Worm (Caenorhabditis elegans) whole organism, early embryonic: ENCODE results near the gene Y53G8AL.1.

Experiments
- B0310.2 ChIP-seq: sonication (generic microtip); optimal IDR thresholded peaks from 2 replicates; lab custom pipeline; 2016; ENCODE audit warnings: mild to moderate bottlenecking, missing genetic modification characterization, missing compliant biosample characterization
- F13C5.2 ChIP-seq: sonication (generic microtip); optimal IDR thresholded peaks from 2 replicates; lab custom pipeline; 2017; ENCODE audit warnings: mild to moderate bottlenecking, missing genetic modification characterization, inconsistent platforms, missing compliant biosample characterization
- aly-1 ChIP-seq: sonication (generic microtip); optimal IDR thresholded peaks from 2 replicates; lab custom pipeline; 2016; ENCODE audit warnings: missing genetic modification characterization, missing compliant biosample characterization
- ama-1 ChIP-seq: fragments of 150-350 bp; optimal IDR thresholded peaks from 2 replicates; lab custom pipeline; 2014
- ceh-13 ChIP-seq: fragments of 200-800 bp; sonication (Bioruptor generic); optimal IDR thresholded peaks from 2 replicates; lab custom pipeline; 2018; ENCODE audit warnings: mild to moderate bottlenecking, missing genetic modification characterization, missing compliant biosample characterization
- ceh-36 ChIP-seq: sonication (generic microtip); optimal IDR thresholded peaks from 2 replicates; lab custom pipeline; 2016; ENCODE audit warnings: missing genetic modification characterization, inconsistent platforms, missing compliant biosample characterization
- ets-7 ChIP-seq: sonication (generic microtip); optimal IDR thresholded peaks from 2 replicates; lab custom pipeline; 2016; ENCODE audit warnings: missing genotype, missing genetic modification characterization, missing compliant biosample characterization
- flt-1 ChIP-seq: fragments of 200-800 bp; sonication (Bioruptor generic); IDR thresholded peaks from 2 replicates; pipeline ENCODE4 v1.3.6; 2022; ENCODE audit warnings: missing genetic modification characterization, missing compliant biosample characterization
- hmbx-1 ChIP-seq: sonication (generic microtip); optimal IDR thresholded peaks from 2 replicates; lab custom pipeline; 2016; ENCODE audit warnings: mild to moderate bottlenecking, missing genetic modification characterization, missing compliant biosample characterization
- hmg-4 ChIP-seq: fragments of 200-800 bp; sonication (Bioruptor generic); optimal IDR thresholded peaks from 2 replicates; lab custom pipeline; 2018; ENCODE audit warnings: mild to moderate bottlenecking, missing genetic modification characterization, missing compliant biosample characterization
- hnd-1 ChIP-seq: sonication (generic microtip); optimal IDR thresholded peaks from 2 replicates; lab custom pipeline; 2016; ENCODE audit warnings: missing genetic modification characterization, missing compliant biosample characterization
- pes-1 ChIP-seq: fragments of 200-800 bp; sonication (Bioruptor generic); IDR thresholded peaks from 2 replicates; pipeline ENCODE4 v1.3.6; 2022; ENCODE audit warnings: missing genetic modification reagents, missing genetic modification characterization, missing compliant biosample characterization
- scrt-1 ChIP-seq: fragments of 200-800 bp; sonication (Bioruptor generic); IDR thresholded peaks from 2 replicates; pipeline ENCODE4 v1.3.6; 2022; ENCODE audit warnings: missing genetic modification characterization, missing compliant biosample characterization
- sea-1 ChIP-seq: fragments of 200-800 bp; sonication (Bioruptor generic); conservative IDR thresholded peaks from 2 replicates; pipeline ENCODE4 v1.3.6; 2022; ENCODE audit warnings: missing genetic modification characterization, missing compliant biosample characterization
- tbx-11 ChIP-seq: fragments of 200-800 bp; sonication (Bioruptor generic); IDR thresholded peaks from 2 replicates; pipeline ENCODE4 v1.3.6; 2022; ENCODE audit warnings: missing genetic modification characterization, missing compliant biosample characterization
- tbx-37 ChIP-seq: fragments of 200-800 bp; sonication (Bioruptor generic); conservative IDR thresholded peaks from 2 replicates; pipeline ENCODE4 v1.3.6; 2022; ENCODE audit warnings: missing genetic modification reagents, missing genetic modification characterization, missing compliant biosample characterization
- tra-4 ChIP-seq: sonication (generic microtip); optimal IDR thresholded peaks from 2 replicates; lab custom pipeline; 2017; ENCODE audit warnings: missing genetic modification characterization, missing compliant biosample characterization

The Y53G8AL.1 gene

DNA sequence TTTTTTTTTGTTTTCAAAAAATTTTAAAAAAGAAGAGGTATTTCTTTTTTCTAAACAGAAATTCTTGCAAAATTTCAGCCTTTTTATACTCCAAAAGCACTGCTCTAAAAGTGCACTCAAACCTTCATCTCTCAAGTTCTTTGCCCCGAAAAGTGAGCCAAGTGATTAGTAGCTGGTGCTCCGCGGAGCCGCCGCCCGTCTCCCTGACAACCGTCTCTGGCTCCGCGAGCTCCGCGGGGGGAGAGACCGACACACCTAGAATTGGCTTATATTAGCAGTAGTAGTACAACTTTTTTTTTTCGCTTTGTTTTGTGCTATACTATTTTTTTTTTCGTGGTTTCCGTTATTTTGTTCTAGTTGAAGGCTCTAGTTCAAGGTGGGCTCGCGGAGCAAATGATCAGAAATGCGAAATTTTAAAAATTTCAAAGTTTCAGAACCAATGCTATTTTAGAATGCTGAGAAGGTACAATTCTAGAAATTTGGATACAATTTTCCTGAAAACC lies at the start of gene Y53G8AL.1:
Gene Y53G8AL.1 (plus strand): TSS at position 453 of the 503 bp plus-strand sequence.
- TF ChIP-seq tbx-11 (no peak), pes-1 (GFP tag; lab: Robert Waterston, UW) (peak; percentile 38; the same call in 1 of the 2 replicates)

DNA sequence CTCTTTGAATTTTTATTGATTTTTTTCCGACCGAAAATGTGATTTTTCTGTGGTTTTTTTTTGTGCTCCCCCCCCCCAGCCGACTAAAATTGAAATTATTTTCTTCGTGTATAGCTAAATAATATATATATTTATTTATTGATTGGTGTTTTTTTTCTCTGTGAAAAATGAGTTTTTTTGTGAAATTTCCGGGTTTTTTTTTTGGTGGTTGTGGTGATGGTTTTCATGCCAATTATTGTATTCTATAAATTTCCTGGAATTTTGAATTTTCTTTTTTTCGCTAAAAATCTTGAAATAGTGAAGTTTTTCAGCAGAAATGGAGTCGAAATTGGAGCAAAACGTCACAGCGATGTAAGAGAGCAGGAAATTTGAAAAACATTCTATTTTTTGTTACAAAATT lies 49.5 kb upstream of the Y53G8AL.1 start, which contains the start of gene lmtr-5:
Gene lmtr-5 (plus strand): TSS at position 301 of the 400 bp plus-strand sequence.
- TF ChIP-seq tbx-37 = no peak
- TF ChIP-seq aly-1 (tag; lab: Kevin White, UChicago) = no peak
- TF ChIP-seq sea-1 (GFP tag; lab: Robert Waterston, UW) = no peak
- no peak for TF ChIP-seq B0310.2 (tag; lab: Kevin White, UChicago)
- TF ChIP-seq ama-1 (lab: Kevin White, UChicago) = no peak
- TF ChIP-seq pes-1 (GFP tag; lab: Robert Waterston, UW) = no peak
- TF ChIP-seq ceh-36 (tag; lab: Kevin White, UChicago) = no peak
- TF ChIP-seq hmg-4 (GFP tag; lab: Kevin White, UChicago) = no peak
- no peak for TF ChIP-seq tra-4 (tag; lab: Kevin White, UChicago)
- no peak for TF ChIP-seq flt-1 (GFP tag; lab: Robert Waterston, UW)
- TF ChIP-seq hnd-1 (tag; lab: Kevin White, UChicago) = no peak
- no peak for TF ChIP-seq tbx-11
- TF ChIP-seq scrt-1 (GFP tag; lab: Robert Waterston, UW) = no peak
- TF ChIP-seq ceh-13 = no peak
- no peak for TF ChIP-seq F13C5.2
- TF ChIP-seq hmbx-1 = no peak

DNA sequence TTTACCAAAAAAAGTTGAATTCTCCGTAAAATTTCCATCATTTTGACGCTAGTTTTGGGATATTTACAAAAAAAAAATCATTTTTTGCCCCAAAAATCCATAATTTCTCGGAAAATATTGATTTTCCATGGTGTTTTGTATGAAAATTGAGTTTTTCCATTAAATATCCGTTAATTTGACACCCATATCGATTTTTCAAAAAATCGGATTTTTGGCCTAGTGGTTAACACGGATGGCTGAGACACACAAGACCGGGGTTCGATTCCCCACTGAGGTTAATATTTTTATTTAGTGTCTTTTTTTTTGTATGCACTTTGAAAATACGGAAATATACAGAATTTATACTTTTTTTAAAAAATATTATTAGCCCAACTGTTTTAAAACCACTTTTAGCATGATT lies 47.7 kb upstream of the Y53G8AL.1 start:
- TF ChIP-seq flt-1 (GFP tag; lab: Robert Waterston, UW) (no peak), aly-1 (tag; lab: Kevin White, UChicago) (no peak), hmbx-1 (no peak), F13C5.2 (no peak), ceh-36 (tag; lab: Kevin White, UChicago) (no peak), ama-1 (lab: Kevin White, UChicago) (no peak), ceh-13 (no peak), ets-7 (no peak), tbx-37 (no peak), tra-4 (tag; lab: Kevin White, UChicago) (no peak), pes-1 (GFP tag; lab: Robert Waterston, UW) (no peak), B0310.2 (tag; lab: Kevin White, UChicago) (no peak), hmg-4 (GFP tag; lab: Kevin White, UChicago) (no peak), hnd-1 (tag; lab: Kevin White, UChicago) (no peak), sea-1 (GFP tag; lab: Robert Waterston, UW) (no peak), tbx-11 (no peak)

ce11 chrIII:3185980-3186379 lies 46.9 kb upstream of the Y53G8AL.1 start, which contains the start of gene mks-1:
Gene mks-1 (plus strand): TSS chrIII:3186280.
- TF ChIP-seq B0310.2 (tag; lab: Kevin White, UChicago) (no peak), hmbx-1 (no peak), scrt-1 (GFP tag; lab: Robert Waterston, UW) (no peak), hnd-1 (tag; lab: Kevin White, UChicago) (no peak), ceh-13 (no peak), sea-1 (GFP tag; lab: Robert Waterston, UW) (no peak), flt-1 (GFP tag; lab: Robert Waterston, UW) (no peak), hmg-4 (GFP tag; lab: Kevin White, UChicago) (no peak), tbx-37 (no peak), ama-1 (lab: Kevin White, UChicago) (no peak), tra-4 (tag; lab: Kevin White, UChicago) (no peak), F13C5.2 (no peak), ets-7 (no peak), tbx-11 (no peak), aly-1 (tag; lab: Kevin White, UChicago) (no peak), pes-1 (GFP tag; lab: Robert Waterston, UW) (no peak), ceh-36 (tag; lab: Kevin White, UChicago) (no peak)

ce11 chrIII:3188564-3188963 lies 44.3 kb upstream of the Y53G8AL.1 start:
- TF ChIP-seq F13C5.2 (no peak), hmg-4 (GFP tag; lab: Kevin White, UChicago) (no peak), flt-1 (GFP tag; lab: Robert Waterston, UW) (no peak), scrt-1 (GFP tag; lab: Robert Waterston, UW) (no peak), ceh-36 (tag; lab: Kevin White, UChicago) (no peak), pes-1 (GFP tag; lab: Robert Waterston, UW) (no peak)

- TF ChIP-seq tra-4 (tag; lab: Kevin White, UChicago) (no peak), hnd-1 (tag; lab: Kevin White, UChicago) (no peak), ceh-36 (tag; lab: Kevin White, UChicago) (no peak), scrt-1 (GFP tag; lab: Robert Waterston, UW) (no peak), ceh-13 (no peak), F13C5.2 (no peak), tbx-37 (no peak), flt-1 (GFP tag; lab: Robert Waterston, UW) (no peak), sea-1 (GFP tag; lab: Robert Waterston, UW) (no peak), B0310.2 (tag; lab: Kevin White, UChicago) (no peak), hmbx-1 (no peak), ama-1 (lab: Kevin White, UChicago) (no peak), tbx-11 (no peak), hmg-4 (GFP tag; lab: Kevin White, UChicago) (no peak), ets-7 (no peak), aly-1 (tag; lab: Kevin White, UChicago) (no peak), pes-1 (GFP tag; lab: Robert Waterston, UW) (no peak)
Observed at ce11 chrIII:3190660-3191059, 42.2 kb upstream of the Y53G8AL.1 start.

ce11 chrIII:3191195-3191594 lies 41.7 kb upstream of the Y53G8AL.1 start, which contains the start of gene R148.8:
Gene R148.8 (plus strand): TSS chrIII:3191495.
- TF ChIP-seq sea-1 (GFP tag; lab: Robert Waterston, UW) = no peak
- no peak for TF ChIP-seq F13C5.2
- no peak for TF ChIP-seq hmbx-1
- TF ChIP-seq scrt-1 (GFP tag; lab: Robert Waterston, UW) = no peak
- TF ChIP-seq pes-1 (GFP tag; lab: Robert Waterston, UW) = no peak
- TF ChIP-seq ceh-13 = no peak
- TF ChIP-seq B0310.2 (tag; lab: Kevin White, UChicago) = no peak
- no peak for TF ChIP-seq aly-1 (tag; lab: Kevin White, UChicago)
